Fruit fly (Drosophila melanogaster): ENCODE measurements around the gene CG33641.
A peak's percentile ranks its signal among the peaks of the same experiment; 100 is the strongest.

CG33641 gene

DNA sequence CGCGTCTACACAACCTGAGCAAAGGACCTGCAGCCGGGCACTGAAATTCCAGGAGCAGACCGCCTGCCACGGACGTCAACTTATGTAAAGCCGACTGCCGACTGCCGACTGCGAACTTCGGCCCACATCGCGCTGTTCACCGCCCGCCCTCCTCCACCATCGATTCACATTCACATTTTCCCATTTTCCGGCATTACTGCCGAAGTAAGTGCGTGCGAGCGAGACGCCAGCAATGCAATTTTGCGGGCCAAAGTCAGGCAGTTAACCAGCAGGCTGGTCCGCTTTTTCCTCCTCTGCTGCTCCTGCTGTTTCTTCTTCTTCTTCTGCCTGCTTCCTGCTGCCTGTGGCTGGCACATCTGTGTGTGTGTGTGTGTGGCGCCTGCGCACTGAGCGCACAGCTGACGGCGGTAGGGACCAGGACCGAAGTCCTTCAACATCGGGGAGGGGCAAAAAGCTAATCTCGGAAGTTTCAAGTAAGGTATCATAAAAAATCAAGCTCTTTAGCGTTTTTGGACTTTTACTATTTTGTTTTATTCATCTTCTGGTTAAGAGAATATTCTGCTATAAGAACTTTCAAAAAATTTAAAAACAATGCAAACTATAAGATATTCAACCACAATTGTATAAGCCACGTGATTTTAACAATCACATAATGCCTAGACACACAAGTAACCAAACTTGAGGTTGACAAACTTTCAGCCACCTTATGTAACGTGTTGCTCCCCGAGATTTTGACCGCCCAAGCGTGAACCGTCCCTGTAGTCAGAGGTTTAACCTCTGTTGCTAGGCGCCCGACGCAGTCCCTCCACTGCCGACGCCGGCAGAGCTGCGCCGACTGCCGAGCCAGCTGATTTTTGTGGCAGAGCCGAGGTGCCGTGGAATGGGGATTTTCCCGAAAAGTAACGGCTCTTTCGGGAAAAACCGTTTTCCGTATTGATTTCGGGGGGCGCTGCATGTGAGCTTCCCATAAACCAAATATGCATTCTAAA lies 19.2 kb downstream of the CG33641 start:
- TF ChIP-seq CG10669 (GFP tag; optimal IDR thresholded peaks at IDR 0.05) (peak; percentile 77), Eip78C (GFP tag) (peak; percentile 93), dac (GFP tag; optimal IDR thresholded peaks at IDR 0.05) (peak; percentile 2), CG31627 (GFP tag; optimal IDR thresholded peaks at IDR 0.05) (peak; percentile 84), CG6792 (GFP tag; optimal IDR thresholded peaks at IDR 0.05) (peak; percentile 77), CG6854 (GFP tag; optimal IDR thresholded peaks at IDR 0.05) (peak; percentile 44), CG8319 (GFP tag; optimal IDR thresholded peaks at IDR 0.05) (peak; percentile 66), Lpt (GFP tag; optimal IDR thresholded peaks at IDR 0.05) (no peak), CG10631 (GFP tag; optimal IDR thresholded peaks at IDR 0.05) (peak; percentile 86), fd59A (GFP tag; optimal IDR thresholded peaks at IDR 0.05) (peak; percentile 82), Eip75B (GFP tag; optimal IDR thresholded peaks at IDR 0.05) (peak; percentile 85), CG4318 (GFP tag; optimal IDR thresholded peaks at IDR 0.05) (peak; percentile 69), CG7368 (GFP tag; optimal IDR thresholded peaks at IDR 0.05) (peak; percentile 45), Gug (GFP tag; IDR thresholded peaks at IDR 0.05) (no peak), svp (GFP tag) (peak; percentile 96), Eip93F (GFP tag; optimal IDR thresholded peaks at IDR 0.05) (no peak), CG16779 (tag; optimal IDR thresholded peaks at IDR 0.05) (peak; percentile 41), CG11762 (GFP tag; optimal IDR thresholded peaks at IDR 0.05; ENCODE audit: insufficient read depth) (peak; percentile 64), CG34406 (GFP tag; optimal IDR thresholded peaks at IDR 0.05) (peak; percentile 64), pdm3 (GFP tag; optimal IDR thresholded peaks at IDR 0.05) (peak; percentile 78), Sox14 (GFP tag; optimal IDR thresholded peaks at IDR 0.05) (peak; percentile 84), topi (GFP tag; optimal IDR thresholded peaks at IDR 0.05) (peak; percentile 86), CG6276 (GFP tag; optimal IDR thresholded peaks at IDR 0.05) (peak; percentile 65), OdsH (GFP tag; optimal IDR thresholded peaks at IDR 0.05) (peak; percentile 84), Met (GFP tag; optimal IDR thresholded peaks at IDR 0.05) (peak; percentile 85), Sox102F (GFP tag; optimal IDR thresholded peaks at IDR 0.05) (peak; percentile 79), CG3919 (GFP tag; optimal IDR thresholded peaks at IDR 0.05) (peak; percentile 82), fd85E (GFP tag; optimal IDR thresholded peaks at IDR 0.05) (no peak), Hr39 (GFP tag; optimal IDR thresholded peaks at IDR 0.05) (peak; percentile 88), ss (GFP tag; optimal IDR thresholded peaks at IDR 0.05) (peak; percentile 54 to 72), spab (GFP tag; optimal IDR thresholded peaks at IDR 0.05) (peak; percentile 85), net (GFP tag; optimal IDR thresholded peaks at IDR 0.05) (peak; percentile 55), CG6163 (GFP tag; IDR thresholded peaks at IDR 0.05) (no peak; the same call in 2 of the 3 replicates), Sox15 (GFP tag; optimal IDR thresholded peaks at IDR 0.05) (peak; percentile 73), Blimp-1 (GFP tag; optimal IDR thresholded peaks at IDR 0.05) (peak; percentile 48), salr (GFP tag; optimal IDR thresholded peaks at IDR 0.05) (peak; percentile 18 to 79), Ets21C (GFP tag; optimal IDR thresholded peaks at IDR 0.05) (peak; percentile 83), Ets96B (tag; optimal IDR thresholded peaks at IDR 0.05) (peak; percentile 67), lz (GFP tag; optimal IDR thresholded peaks at IDR 0.05) (peak; percentile 85), eg (GFP tag; IDR thresholded peaks at IDR 0.05) (peak; percentile 40; the same call in 1 of the 3 replicates), CG9139 (GFP tag; optimal IDR thresholded peaks at IDR 0.05) (peak; percentile 55), vri (GFP tag; optimal IDR thresholded peaks at IDR 0.05) (peak; percentile 41), CG8632 (GFP tag; optimal IDR thresholded peaks at IDR 0.05) (peak; percentile 64), CG11902 (GFP tag; optimal IDR thresholded peaks at IDR 0.05) (peak; percentile 95), Hr4 (GFP tag; optimal IDR thresholded peaks at IDR 0.05) (peak; percentile 80), CG6808 (GFP tag; optimal IDR thresholded peaks at IDR 0.05) (peak; percentile 85), achi (GFP tag; optimal IDR thresholded peaks at IDR 0.05) (peak; percentile 80), CG32006 (GFP tag; optimal IDR thresholded peaks at IDR 0.05) (peak; percentile 82), CG15336 (GFP tag; IDR thresholded peaks at IDR 0.05) (no peak)
